Worm (Caenorhabditis elegans) whole organism, mixed stage, embryonic: Measurements from ENCODE around the gene C23G10.2.

Experiments
- elt-1 ChIP-seq: sonication (generic microtip); optimal IDR thresholded peaks from 2 replicates; lab custom pipeline; 2017; ENCODE audit warnings: missing genetic modification characterization, mild to moderate bottlenecking, missing compliant biosample characterization, antibody characterized with exemption, moderate library complexity, borderline replicate concordance; ENCODE audit not compliant: insufficient read depth
- flh-1 ChIP-seq: fragments of 200-800 bp; sonication (Bioruptor generic); optimal IDR thresholded peaks from 2 replicates; lab custom pipeline; 2018; ENCODE audit warnings: mild to moderate bottlenecking, missing genetic modification characterization, moderate library complexity, missing compliant biosample characterization
- ham-2 ChIP-seq: fragments of 200-800 bp; sonication (Bioruptor generic); optimal IDR thresholded peaks from 2 replicates; lab custom pipeline; 2018; ENCODE audit warnings: mild to moderate bottlenecking, missing genetic modification characterization, missing compliant biosample characterization
- nhr-237 ChIP-seq: fragments of 150-350 bp; optimal IDR thresholded peaks from 2 replicates; lab custom pipeline; 2014; ENCODE audit warnings: missing biosample characterization, missing genetic modification characterization
- unc-39 ChIP-seq: fragments of 150-350 bp; optimal IDR thresholded peaks from 2 replicates; lab custom pipeline; 2014; ENCODE audit warnings: missing biosample characterization, missing genetic modification characterization
- ztf-11 ChIP-seq: fragments of 150-350 bp; optimal IDR thresholded peaks from 2 replicates; lab custom pipeline; 2014; ENCODE audit warnings: missing biosample characterization, missing genetic modification characterization

ce11 chrIII:6231880-6232279 lies 24.0 kb downstream of the C23G10.2 start:
- TF ChIP-seq ztf-11 (no peak), elt-1 (tag; lab: Kevin White, UChicago) (no peak), unc-39 (tag; lab: Kevin White, UChicago) (no peak), nhr-237 (no peak), ham-2 (GFP tag; lab: Kevin White, UChicago) (no peak), flh-1 (GFP tag; lab: Kevin White, UChicago) (no peak)
